Worm (Caenorhabditis elegans) whole organism, L1 larva: Measurements from ENCODE around the gene srh-133.
A peak's percentile ranks its signal among the peaks of the same experiment; 100 is the strongest.

Experiments
- C04F5.9 ChIP-seq: sonication (generic microtip); optimal IDR thresholded peaks from 2 replicates; lab custom pipeline; 2016; ENCODE audit warnings: missing genetic modification characterization, missing compliant biosample characterization
- C16A3.4 ChIP-seq: fragments of 150-350 bp; optimal IDR thresholded peaks from 2 replicates; lab custom pipeline; 2014; ENCODE audit warnings: missing biosample characterization, missing genetic modification characterization
- F16B12.6 ChIP-seq: fragments of 150-350 bp; optimal IDR thresholded peaks from 2 replicates; lab custom pipeline; 2014; ENCODE audit warnings: missing biosample characterization, missing genetic modification characterization
- aly-2 ChIP-seq: fragments of 150-350 bp; optimal IDR thresholded peaks from 2 replicates; lab custom pipeline; 2014; ENCODE audit warnings: missing biosample characterization, missing genetic modification characterization
- blmp-1 ChIP-seq: fragments of 150-350 bp; optimal IDR thresholded peaks from 2 replicates; lab custom pipeline; 2014; ENCODE audit warnings: missing biosample characterization, missing genetic modification characterization
- ceh-63 ChIP-seq: fragments of 200-800 bp; sonication (Bioruptor generic); optimal IDR thresholded peaks from 2 replicates; lab custom pipeline; 2018; ENCODE audit warnings: mild to moderate bottlenecking, missing genetic modification characterization, missing compliant biosample characterization
- ceh-8 ChIP-seq: fragments of 200-800 bp; sonication (Bioruptor generic); optimal IDR thresholded peaks from 2 replicates; lab custom pipeline; 2018; ENCODE audit warnings: mild to moderate bottlenecking, missing genetic modification characterization, moderate library complexity, missing compliant biosample characterization
- ceh-88 ChIP-seq: fragments of 200-800 bp; sonication (Bioruptor generic); IDR thresholded peaks from 2 replicates; pipeline ENCODE4 v1.3.6; 2022; ENCODE audit warnings: missing genetic modification characterization, missing compliant biosample characterization
- ceh-90 ChIP-seq: sonication (generic microtip); optimal IDR thresholded peaks from 2 replicates; lab custom pipeline; 2016; ENCODE audit warnings: missing genetic modification characterization, missing compliant biosample characterization
- ces-1 ChIP-seq: fragments of 150-350 bp; optimal IDR thresholded peaks from 2 replicates; lab custom pipeline; 2014; ENCODE audit warnings: missing biosample characterization, missing genetic modification reagents, missing genetic modification characterization
- dpl-1 ChIP-seq, 3 experiments: fragments of 150-350 bp in 2 of 3; sonication (generic microtip) in 1 of 3; optimal IDR thresholded peaks; 2 replicates each; lab custom pipeline; 2014 to 2017; ENCODE audit warnings: missing biosample characterization in 3 of 3, missing genetic modification characterization in 3 of 3, missing genetic modification reagents in 3 of 3
- efl-1 ChIP-seq, 4 experiments: fragments of 150-350 bp; optimal IDR thresholded peaks in 3 of 4; peaks in 1 of 4; 1 replicate in 1 of 4; 2 replicates in 3 of 4; lab custom pipeline; 2014; ENCODE audit warnings: missing biosample characterization in 2 of 4, missing genetic modification characterization in 2 of 4, missing genetic modification reagents in 2 of 4
- egl-13 ChIP-seq: sonication (generic microtip); optimal IDR thresholded peaks from 2 replicates; lab custom pipeline; 2016; ENCODE audit warnings: missing genotype, missing genetic modification reagents, missing genetic modification characterization, missing compliant biosample characterization
- elt-2 ChIP-seq: sonication (generic microtip); optimal IDR thresholded peaks from 2 replicates; lab custom pipeline; 2016; ENCODE audit warnings: missing genetic modification characterization, mild to moderate bottlenecking, inconsistent platforms, missing compliant biosample characterization, missing genetic modification reagents
- ets-5 ChIP-seq: fragments of 200-800 bp; sonication (Bioruptor generic); IDR thresholded peaks from 2 replicates; pipeline ENCODE4 v1.3.6; 2022; ENCODE audit warnings: missing genetic modification characterization, missing compliant biosample characterization
- fkh-10 ChIP-seq: sonication (generic microtip); optimal IDR thresholded peaks from 2 replicates; lab custom pipeline; 2017; ENCODE audit warnings: missing biosample characterization, missing genetic modification reagents, missing genetic modification characterization
- fkh-8 ChIP-seq: sonication (generic microtip); optimal IDR thresholded peaks from 2 replicates; lab custom pipeline; 2016; ENCODE audit warnings: mild to moderate bottlenecking, missing genetic modification characterization, missing compliant biosample characterization
- fos-1 ChIP-seq: fragments of 150-350 bp; optimal IDR thresholded peaks from 2 replicates; lab custom pipeline; 2014; ENCODE audit warnings: missing biosample characterization, missing genetic modification characterization
- grh-1 ChIP-seq: fragments of 200-800 bp; sonication (Bioruptor generic); IDR thresholded peaks from 2 replicates; pipeline ENCODE4 v1.3.6; 2022; ENCODE audit warnings: missing genetic modification reagents, missing genetic modification characterization, missing compliant biosample characterization
- hlh-17 ChIP-seq: fragments of 200-800 bp; sonication (Bioruptor generic); optimal IDR thresholded peaks from 2 replicates; lab custom pipeline; 2018; ENCODE audit warnings: missing genetic modification characterization, mild to moderate bottlenecking, missing compliant biosample characterization, moderate library complexity, borderline replicate concordance
- hlh-4 ChIP-seq: sonication (generic microtip); optimal IDR thresholded peaks from 2 replicates; lab custom pipeline; 2016; ENCODE audit warnings: mild to moderate bottlenecking, missing genetic modification characterization, missing compliant biosample characterization
- hpl-2 ChIP-seq: fragments of 150-350 bp; optimal IDR thresholded peaks from 2 replicates; lab custom pipeline; 2014; ENCODE audit warnings: missing biosample characterization, missing genetic modification reagents, missing genetic modification characterization
- irx-1 ChIP-seq: sonication (generic microtip); optimal IDR thresholded peaks from 2 replicates; lab custom pipeline; 2016; ENCODE audit warnings: missing genetic modification characterization, missing compliant biosample characterization
- jun-1 ChIP-seq: fragments of 150-350 bp; optimal IDR thresholded peaks from 2 replicates; lab custom pipeline; 2014; ENCODE audit warnings: missing biosample characterization, missing genetic modification reagents, missing genetic modification characterization
- lin-14 ChIP-seq: fragments of 200-800 bp; sonication (Bioruptor generic); optimal IDR thresholded peaks from 2 replicates; lab custom pipeline; 2018; ENCODE audit warnings: mild to moderate bottlenecking, missing genetic modification characterization, moderate library complexity, missing compliant biosample characterization
- lsy-2 ChIP-seq, 2 experiments: fragments of 150-350 bp; optimal IDR thresholded peaks; 2 replicates each; lab custom pipeline; 2014; ENCODE audit warnings: missing biosample characterization in 2 of 2, missing genetic modification characterization in 2 of 2
- mab-9 ChIP-seq: fragments of 200-800 bp; sonication (Bioruptor generic); IDR thresholded peaks from 2 replicates; pipeline ENCODE4 v1.3.6; 2022; ENCODE audit warnings: missing genetic modification reagents, missing genetic modification characterization, missing compliant biosample characterization
- mdl-1 ChIP-seq, 2 experiments: fragments of 150-350 bp; optimal IDR thresholded peaks; 2 replicates each; lab custom pipeline; 2014 to 2017; ENCODE audit warnings: missing biosample characterization in 2 of 2, missing genetic modification characterization in 2 of 2, inconsistent platforms in 1 of 2
- mep-1 ChIP-seq: fragments of 150-350 bp; optimal IDR thresholded peaks from 2 replicates; lab custom pipeline; 2014; ENCODE audit warnings: missing biosample characterization, missing genetic modification characterization
- nhr-11 ChIP-seq: fragments of 150-350 bp; optimal IDR thresholded peaks from 2 replicates; lab custom pipeline; 2014; ENCODE audit warnings: missing biosample characterization, missing genetic modification characterization
- nhr-20 ChIP-seq: sonication (generic microtip); optimal IDR thresholded peaks from 2 replicates; lab custom pipeline; 2016; ENCODE audit warnings: mild to moderate bottlenecking, missing genetic modification characterization, missing compliant biosample characterization
- nhr-237 ChIP-seq: fragments of 150-350 bp; optimal IDR thresholded peaks from 2 replicates; lab custom pipeline; 2014; ENCODE audit warnings: missing biosample characterization, missing genetic modification characterization
- nhr-28 ChIP-seq: fragments of 150-350 bp; optimal IDR thresholded peaks from 2 replicates; lab custom pipeline; 2014; ENCODE audit warnings: missing biosample characterization, missing genetic modification characterization
- nhr-71 ChIP-seq: sonication (generic microtip); optimal IDR thresholded peaks from 2 replicates; lab custom pipeline; 2016; ENCODE audit warnings: mild to moderate bottlenecking, missing genetic modification characterization, moderate library complexity, missing compliant biosample characterization
- nhr-76 ChIP-seq: sonication (generic microtip); optimal IDR thresholded peaks from 2 replicates; lab custom pipeline; 2017; ENCODE audit warnings: missing biosample characterization, missing genetic modification characterization
- pag-3 ChIP-seq: sonication (generic microtip); optimal IDR thresholded peaks from 2 replicates; lab custom pipeline; 2017; ENCODE audit warnings: missing genetic modification characterization, mild to moderate bottlenecking, missing compliant biosample characterization, antibody characterized with exemption, borderline replicate concordance; ENCODE audit not compliant: insufficient read depth
- pax-3 ChIP-seq: fragments of 200-800 bp; sonication (Bioruptor generic); optimal IDR thresholded peaks from 2 replicates; lab custom pipeline; 2018; ENCODE audit warnings: mild to moderate bottlenecking, missing genetic modification characterization, moderate library complexity, missing compliant biosample characterization
- rnt-1 ChIP-seq: sonication (generic microtip); optimal IDR thresholded peaks from 2 replicates; lab custom pipeline; 2016; ENCODE audit warnings: mild to moderate bottlenecking, missing genetic modification characterization, moderate library complexity, missing compliant biosample characterization
- skn-1 ChIP-seq: fragments of 150-350 bp; optimal IDR thresholded peaks from 2 replicates; lab custom pipeline; 2014; ENCODE audit warnings: missing biosample characterization, missing genetic modification characterization
- sox-4 ChIP-seq: sonication (generic microtip); optimal IDR thresholded peaks from 2 replicates; lab custom pipeline; 2016; ENCODE audit warnings: missing genetic modification characterization, missing compliant biosample characterization
- sup-37 ChIP-seq: fragments of 200-800 bp; sonication (Bioruptor generic); optimal IDR thresholded peaks from 2 replicates; lab custom pipeline; 2018; ENCODE audit warnings: mild to moderate bottlenecking, missing genetic modification characterization, missing compliant biosample characterization
- swsn-7 ChIP-seq: sonication (generic microtip); optimal IDR thresholded peaks from 2 replicates; lab custom pipeline; 2016; ENCODE audit warnings: missing genetic modification characterization, missing compliant biosample characterization
- unc-130 ChIP-seq: fragments of 150-350 bp; optimal IDR thresholded peaks from 2 replicates; lab custom pipeline; 2017; ENCODE audit warnings: missing biosample characterization, missing genetic modification characterization, inconsistent platforms
- unc-30 ChIP-seq: sonication (generic microtip); optimal IDR thresholded peaks from 2 replicates; lab custom pipeline; 2017; ENCODE audit warnings: missing biosample characterization, missing genetic modification characterization
- unc-62 ChIP-seq: fragments of 150-350 bp; optimal IDR thresholded peaks from 2 replicates; lab custom pipeline; 2014; ENCODE audit warnings: missing biosample characterization, missing genetic modification reagents, missing genetic modification characterization
- unc-98 ChIP-seq: fragments of 200-800 bp; sonication (Bioruptor generic); IDR thresholded peaks from 2 replicates; pipeline ENCODE4 v1.3.6; 2022; ENCODE audit warnings: missing genetic modification characterization, missing compliant biosample characterization
- vab-15 ChIP-seq: sonication (generic microtip); optimal IDR thresholded peaks from 2 replicates; lab custom pipeline; 2017; ENCODE audit warnings: missing genotype, mild to moderate bottlenecking, missing genetic modification characterization, missing compliant biosample characterization
- zag-1 ChIP-seq: fragments of 150-350 bp; optimal IDR thresholded peaks from 2 replicates; lab custom pipeline; 2014; ENCODE audit warnings: missing biosample characterization, missing genetic modification characterization

srh-133 gene

ce11 chrV:18001268-18001667 lies 12.7 kb downstream of the srh-133 start, which contains the start of gene lon-8:
Gene lon-8, minus strand, starts transcription at chrV:18001368.
- TF ChIP-seq pax-3 (tag; lab: Kevin White, UChicago) (no peak), hpl-2 (no peak), nhr-11 (no peak), skn-1 (tag; lab: Kevin White, UChicago) (no peak), unc-130 (tag; lab: Kevin White, UChicago) (no peak), lin-14 (no peak), unc-30 (tag; lab: Kevin White, UChicago) (no peak), blmp-1 (tag; lab: Kevin White, UChicago) (no peak), zag-1 (tag; lab: Kevin White, UChicago) (no peak), sup-37 (GFP tag; lab: Kevin White, UChicago) (no peak), pag-3 (tag; lab: Kevin White, UChicago) (no peak), nhr-20 (tag; lab: Kevin White, UChicago) (no peak), ceh-8 (no peak), egl-13 (tag; lab: Kevin White, UChicago) (no peak), nhr-76 (no peak), mdl-1 (tag; optimal IDR thresholded peaks at IDR 0.05; lab: Kevin White, UChicago) (no peak), grh-1 (GFP tag; lab: Robert Waterston, UW) (no peak), jun-1 (no peak), vab-15 (tag; lab: Kevin White, UChicago) (no peak)

ce11 chrV:17985960-17986359 lies 28.1 kb downstream of the srh-133 start, which contains the start of gene Y59A8B.21:
Gene Y59A8B.21, plus strand, starts transcription at chrV:17986260.
- TF ChIP-seq ceh-63 (GFP tag; lab: Kevin White, UChicago) (no peak), lsy-2 (tag; optimal IDR thresholded peaks at IDR 0.05; lab: Kevin White, UChicago) (peak in 1 of 2 experiments; percentile 14)

DNA sequence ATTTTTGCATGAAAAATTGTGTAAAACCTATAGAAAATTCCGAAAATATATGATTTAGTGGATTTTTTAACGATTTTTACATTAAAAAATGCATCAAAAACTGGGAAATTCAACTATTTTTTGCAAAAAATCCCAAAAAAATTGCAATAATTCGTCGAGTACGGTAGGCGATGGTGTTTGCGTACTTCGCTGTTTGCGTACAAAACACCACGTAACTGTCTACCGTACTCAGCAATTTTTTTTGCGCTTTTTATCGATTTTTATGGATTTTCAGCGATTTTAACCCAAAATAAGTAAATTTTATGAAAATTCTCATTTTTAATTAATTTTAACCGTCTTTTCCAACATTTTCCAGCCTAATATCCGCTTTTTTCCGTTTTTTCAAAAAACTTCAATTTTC lies 31.1 kb downstream of the srh-133 start:
- no peak for TF ChIP-seq nhr-237 (tag; lab: Kevin White, UChicago)
- TF ChIP-seq F16B12.6 (tag; lab: Kevin White, UChicago) = peak; percentile 14
- no peak for TF ChIP-seq unc-130 (tag; lab: Kevin White, UChicago)
- no peak for TF ChIP-seq sox-4
- peak; percentile 49 to 63 for TF ChIP-seq lsy-2 (tag; optimal IDR thresholded peaks at IDR 0.05; lab: Kevin White, UChicago)
- TF ChIP-seq nhr-71 = no peak
- TF ChIP-seq jun-1 = no peak
- no peak for TF ChIP-seq mep-1 (tag; lab: Kevin White, UChicago)

DNA sequence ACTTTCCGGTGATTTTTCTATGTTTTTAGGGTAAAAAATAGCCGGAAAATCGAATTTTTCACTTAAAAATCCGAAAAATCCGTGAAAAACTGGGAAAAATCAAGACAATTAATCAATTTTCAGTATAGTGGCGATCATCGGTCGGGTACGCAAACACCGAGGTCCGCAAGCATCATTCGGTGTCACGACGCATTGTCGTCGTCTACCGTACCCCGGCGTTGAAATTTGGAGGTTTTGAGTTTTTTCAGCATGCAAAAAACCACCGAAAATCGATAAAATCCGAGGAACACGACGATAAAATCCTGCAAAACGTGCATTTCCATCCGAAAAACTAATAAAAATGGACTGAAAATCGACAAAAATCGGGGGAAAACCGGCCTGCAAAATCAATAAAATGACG lies 32.3 kb downstream of the srh-133 start:
- TF ChIP-seq elt-2 (tag; lab: Kevin White, UChicago) (no peak), C16A3.4 (peak; percentile 43), ces-1 (GFP tag; lab: Kevin White, UChicago) (no peak), ceh-90 (tag; lab: Kevin White, UChicago) (no peak), fos-1 (peak; percentile 54), irx-1 (tag; lab: Kevin White, UChicago) (no peak), pax-3 (tag; lab: Kevin White, UChicago) (peak; percentile 30), rnt-1 (tag; lab: Kevin White, UChicago) (no peak), pag-3 (tag; lab: Kevin White, UChicago) (no peak), dpl-1 (GFP tag; optimal IDR thresholded peaks at IDR 0.05; lab: Kevin White, UChicago) (peak; percentile 45 to 61 (median 50)), aly-2 (tag; lab: Kevin White, UChicago) (no peak), C04F5.9 (tag; lab: Kevin White, UChicago) (no peak), efl-1 (optimal IDR thresholded peaks at IDR 0.05; lab: Kevin White, UChicago) (peak; percentile 66 to 67), efl-1 (GFP tag; optimal IDR thresholded peaks at IDR 0.05 in 1 of 2; lab: Kevin White, UChicago) (peak; percentile 64 to 94), nhr-28 (tag; lab: Kevin White, UChicago) (no peak), unc-62 (GFP tag; lab: Kevin White, UChicago) (no peak), lin-14 (no peak), hlh-4 (tag; lab: Kevin White, UChicago) (no peak), unc-98 (GFP tag; lab: Robert Waterston, UW) (no peak), fkh-10 (GFP tag; lab: Kevin White, UChicago) (peak; percentile 32), swsn-7 (tag; lab: Kevin White, UChicago) (no peak), ceh-88 (GFP tag; lab: Robert Waterston, UW) (no peak), ets-5 (no peak), ceh-63 (GFP tag; lab: Kevin White, UChicago) (no peak), fkh-8 (tag; lab: Kevin White, UChicago) (peak; percentile 67), mab-9 (GFP tag; lab: Robert Waterston, UW) (no peak; the same call in 1 of the 2 replicates), hlh-17 (GFP tag; lab: Kevin White, UChicago) (no peak)
